Worm (Caenorhabditis elegans) whole organism, young adult: ENCODE data around the gene glb-9.

ENCODE experiments used
- C17E4.6 ChIP-seq: fragments of 200-800 bp; sonication (Bioruptor generic); IDR thresholded peaks from 2 replicates; pipeline ENCODE4 v1.3.6; 2022; ENCODE audit warnings: missing genetic modification reagents, missing genetic modification characterization, missing compliant biosample characterization
- D2030.7 ChIP-seq: fragments of 200-800 bp; sonication (Bioruptor generic); IDR thresholded peaks from 2 replicates; pipeline ENCODE4 v1.3.6; 2022; ENCODE audit warnings: missing genetic modification reagents, missing genetic modification characterization, missing compliant biosample characterization
- Y95B8A.8 ChIP-seq: fragments of 200-800 bp; sonication (Bioruptor generic); IDR thresholded peaks from 2 replicates; pipeline ENCODE4 v1.3.6; 2022; ENCODE audit warnings: missing genetic modification reagents, missing genetic modification characterization, missing compliant biosample characterization
- akir-1 ChIP-seq: fragments of 200-800 bp; sonication (Bioruptor generic); optimal IDR thresholded peaks from 2 replicates; lab custom pipeline; 2018; ENCODE audit warnings: mild to moderate bottlenecking, missing genetic modification characterization, moderate library complexity, missing compliant biosample characterization
- egrh-3 ChIP-seq: fragments of 200-800 bp; sonication (Bioruptor generic); IDR thresholded peaks from 2 replicates; pipeline ENCODE4 v1.3.6; 2022; ENCODE audit warnings: missing genetic modification reagents, missing genetic modification characterization, missing compliant biosample characterization
- tbp1 ChIP-seq: fragments of 200-800 bp; sonication (Bioruptor generic); optimal IDR thresholded peaks from 2 replicates; lab custom pipeline; 2018; ENCODE audit warnings: mild to moderate bottlenecking, missing genetic modification characterization, missing compliant biosample characterization
- tlf-1 ChIP-seq: fragments of 200-800 bp; sonication (Bioruptor generic); optimal IDR thresholded peaks from 2 replicates; lab custom pipeline; 2018; ENCODE audit warnings: mild to moderate bottlenecking, missing genetic modification characterization, missing compliant biosample characterization

DNA sequence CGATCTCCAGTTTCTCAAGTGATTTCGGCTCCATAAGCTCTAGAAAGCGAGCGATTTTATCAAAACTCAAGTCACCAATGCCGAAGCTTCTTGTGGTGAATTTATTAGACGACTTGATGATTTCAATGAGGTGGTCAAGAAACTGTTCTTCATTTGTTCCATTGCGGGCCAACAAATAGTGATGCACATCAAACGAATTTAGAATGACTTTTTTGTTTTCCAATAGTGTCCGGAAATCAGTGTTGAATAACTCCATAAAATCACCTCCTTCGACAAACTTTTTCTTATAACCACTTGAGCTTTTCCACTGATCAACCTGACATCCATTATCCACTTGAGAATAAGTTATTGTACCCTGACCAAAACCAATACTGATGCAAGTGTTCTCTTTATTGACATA is 28.1 kb upstream of the glb-9 start:
- TF ChIP-seq akir-1 (no peak), tbp1 (GFP tag; lab: Kevin White, UChicago) (no peak), D2030.7 (GFP tag; lab: Robert Waterston, UW) (no peak), tlf-1 (GFP tag; lab: Kevin White, UChicago) (no peak), Y95B8A.8 (GFP tag; lab: Robert Waterston, UW) (no peak), C17E4.6 (GFP tag; lab: Robert Waterston, UW) (no peak), egrh-3 (GFP tag; lab: Robert Waterston, UW) (no peak)
